Fruit fly (Drosophila melanogaster) whole organism, embryonic: Measurements from ENCODE around the gene CG15629.

Experiments used
- Awh ChIP-seq: fragments of 200-800 bp; sonication (Bioruptor generic); IDR thresholded peaks from 2 replicates; pipeline ENCODE4, ENCODE4 v1.3.6; 2022; ENCODE audit warnings: missing biosample characterization, missing genetic modification characterization
- CG10959 ChIP-seq: fragments of 200-800 bp; sonication (Bioruptor generic); IDR thresholded peaks from 2 replicates; pipeline ENCODE4 v1.3.6; 2022; ENCODE audit warnings: missing biosample characterization, missing genetic modification characterization
- CG11085 ChIP-seq: fragments of 200-800 bp; sonication (Bioruptor generic); IDR thresholded peaks from 2 replicates; pipeline ENCODE4 v1.3.6; 2022; ENCODE audit warnings: missing biosample characterization, missing genetic modification characterization
- CG12155 ChIP-seq: fragments of 200-800 bp; sonication (Bioruptor generic); optimal IDR thresholded peaks from 3 replicates; lab custom pipeline; 2016; ENCODE audit warnings: missing biosample characterization, missing genetic modification characterization
- CG14014 ChIP-seq: fragments of 200-800 bp; sonication (Bioruptor generic); IDR thresholded peaks from 2 replicates; pipeline ENCODE4 v1.3.6; 2022; ENCODE audit warnings: missing biosample characterization, missing genetic modification characterization
- CG15011 ChIP-seq: fragments of 200-800 bp; sonication (Bioruptor generic); optimal IDR thresholded peaks from 3 replicates; lab custom pipeline; 2018; ENCODE audit warnings: missing biosample characterization, mild to moderate bottlenecking, missing genetic modification characterization
- CG15696 ChIP-seq: fragments of 200-800 bp; sonication (Bioruptor generic); optimal IDR thresholded peaks from 2 replicates; lab custom pipeline; 2019; ENCODE audit warnings: missing biosample characterization, mild to moderate bottlenecking, missing genetic modification characterization, moderate library complexity
- CG17912 ChIP-seq: fragments of 200-800 bp; sonication (Bioruptor generic); optimal IDR thresholded peaks from 2 replicates; lab custom pipeline; 2018; ENCODE audit warnings: missing biosample characterization, mild to moderate bottlenecking, missing genetic modification characterization
- CG6254 ChIP-seq: fragments of 200-800 bp; sonication (Bioruptor generic); optimal IDR thresholded peaks from 3 replicates; lab custom pipeline; 2017; ENCODE audit warnings: mild to moderate bottlenecking, missing biosample characterization, missing genetic modification reagents, missing genetic modification characterization
- CG7745 ChIP-seq: fragments of 200-800 bp; sonication (Bioruptor generic); optimal IDR thresholded peaks from 2 replicates; lab custom pipeline; 2018; ENCODE audit warnings: missing biosample characterization, mild to moderate bottlenecking, missing genetic modification characterization, moderate library complexity
- CG7987 ChIP-seq: fragments of 200-800 bp; sonication (Bioruptor generic); optimal IDR thresholded peaks from 2 replicates; lab custom pipeline; 2018; ENCODE audit warnings: missing biosample characterization, mild to moderate bottlenecking, missing genetic modification characterization, moderate library complexity
- CG8281 ChIP-seq: fragments of 200-800 bp; sonication (Bioruptor generic); optimal IDR thresholded peaks from 2 replicates; lab custom pipeline; 2018; ENCODE audit warnings: missing biosample characterization, mild to moderate bottlenecking, missing genetic modification characterization, moderate library complexity
- CG8388 ChIP-seq: fragments of 200-800 bp; sonication (Bioruptor generic); optimal IDR thresholded peaks from 2 replicates; lab custom pipeline; 2019; ENCODE audit warnings: missing biosample characterization, mild to moderate bottlenecking, missing genetic modification characterization, moderate library complexity
- CrebB ChIP-seq: fragments of 200-800 bp; sonication (Bioruptor generic); optimal IDR thresholded peaks from 3 replicates; lab custom pipeline; 2018; ENCODE audit warnings: missing biosample characterization, mild to moderate bottlenecking, missing genetic modification characterization
- Dip3 ChIP-seq: fragments of 200-800 bp; sonication (Bioruptor generic); optimal IDR thresholded peaks from 3 replicates; lab custom pipeline; 2016; ENCODE audit warnings: missing biosample characterization, missing genetic modification characterization
- Dp ChIP-seq: fragments of 200-800 bp; sonication (Bioruptor generic); optimal IDR thresholded peaks from 2 replicates; lab custom pipeline; 2018; ENCODE audit warnings: missing biosample characterization, mild to moderate bottlenecking, missing genetic modification characterization, moderate library complexity
- E2f1 ChIP-seq: fragments of 200-800 bp; sonication (Bioruptor generic); IDR thresholded peaks from 2 replicates; pipeline ENCODE4 v1.3.6; 2022; ENCODE audit warnings: missing biosample characterization, missing genetic modification characterization
- Eip74EF ChIP-seq, 2 experiments: fragments of 200-800 bp in 1 of 2; fragments of >200 bp in 1 of 2; sonication (Bioruptor generic) in 1 of 2; optimal IDR thresholded peaks; 2 replicates each; lab custom pipeline; 2017 to 2019; ENCODE audit warnings: missing biosample characterization in 2 of 2, missing genetic modification characterization in 2 of 2, mild to moderate bottlenecking in 1 of 2, moderate library complexity in 1 of 2
- Elba2 ChIP-seq: fragments of 200-800 bp; sonication (Bioruptor generic); optimal IDR thresholded peaks from 3 replicates; lab custom pipeline; 2016; ENCODE audit warnings: missing biosample characterization, missing genetic modification characterization
- Ets97D ChIP-seq: fragments of 200-800 bp; sonication (Bioruptor generic); optimal IDR thresholded peaks from 3 replicates; lab custom pipeline; 2016; ENCODE audit warnings: missing biosample characterization, missing genetic modification characterization
- Fer1 ChIP-seq: fragments of 200-800 bp; sonication (Bioruptor generic); optimal IDR thresholded peaks from 2 replicates; lab custom pipeline; 2017; ENCODE audit warnings: missing biosample characterization, mild to moderate bottlenecking, missing genetic modification characterization
- HLH3B ChIP-seq: fragments of 200-800 bp; sonication (Bioruptor generic); IDR thresholded peaks from 2 replicates; pipeline ENCODE4 v1.3.6; 2022; ENCODE audit warnings: missing biosample characterization, missing genetic modification characterization
- Myb ChIP-seq: fragments of 200-800 bp; sonication (Bioruptor generic); optimal IDR thresholded peaks from 2 replicates; lab custom pipeline; 2016; ENCODE audit warnings: missing biosample characterization, missing genetic modification characterization
- NfI ChIP-seq: fragments of 200-800 bp; sonication (Bioruptor generic); optimal IDR thresholded peaks from 3 replicates; lab custom pipeline; 2018; ENCODE audit warnings: missing biosample characterization, mild to moderate bottlenecking, missing genetic modification characterization, moderate library complexity
- Rx ChIP-seq: fragments of 200-800 bp; sonication (Bioruptor generic); IDR thresholded peaks from 2 replicates; pipeline ENCODE4 v1.3.6; 2022; ENCODE audit warnings: missing biosample characterization, missing genetic modification characterization
- Spps ChIP-seq: fragments of 200-800 bp; sonication (Bioruptor generic); optimal IDR thresholded peaks from 2 replicates; lab custom pipeline; 2018; ENCODE audit warnings: missing biosample characterization, mild to moderate bottlenecking, missing genetic modification characterization
- Tbp ChIP-seq: fragments of >200 bp; optimal IDR thresholded peaks from 2 replicates; lab custom pipeline; 2018; ENCODE audit warnings: missing biosample characterization, missing genetic modification characterization
- ara ChIP-seq: fragments of 200-800 bp; sonication (Bioruptor generic); IDR thresholded peaks from 2 replicates; pipeline ENCODE4 v1.3.6; 2022; ENCODE audit warnings: missing biosample characterization, missing genetic modification characterization
- ase ChIP-seq: fragments of 200-800 bp; sonication (Bioruptor generic); IDR thresholded peaks from 3 replicates; pipeline ENCODE4 v1.3.6; 2022; ENCODE audit warnings: missing biosample characterization, missing genetic modification characterization
- cad ChIP-seq: fragments of >200 bp; optimal IDR thresholded peaks from 2 replicates; lab custom pipeline; 2017; ENCODE audit warnings: missing biosample characterization, missing genetic modification characterization
- cg ChIP-seq: fragments of 200-800 bp; sonication (Bioruptor generic); optimal IDR thresholded peaks from 3 replicates; lab custom pipeline; 2019; ENCODE audit warnings: missing biosample characterization, mild to moderate bottlenecking, missing genetic modification characterization, moderate library complexity
- fd3F ChIP-seq: fragments of 200-800 bp; sonication (Bioruptor generic); optimal IDR thresholded peaks from 2 replicates; lab custom pipeline; 2018; ENCODE audit warnings: missing biosample characterization, mild to moderate bottlenecking, missing genetic modification characterization, moderate library complexity
- fd64A ChIP-seq: fragments of 200-800 bp; sonication (Bioruptor generic); optimal IDR thresholded peaks from 3 replicates; lab custom pipeline; 2018; ENCODE audit warnings: missing biosample characterization, mild to moderate bottlenecking, missing genetic modification characterization
- fru ChIP-seq: fragments of >200 bp; optimal IDR thresholded peaks from 2 replicates; lab custom pipeline; 2017
- gcm2 ChIP-seq: fragments of 200-800 bp; sonication (Bioruptor generic); optimal IDR thresholded peaks from 2 replicates; lab custom pipeline; 2016; ENCODE audit warnings: missing biosample characterization, missing genetic modification characterization
- hbn ChIP-seq: fragments of 200-800 bp; sonication (Bioruptor generic); IDR thresholded peaks from 2 replicates; pipeline ENCODE4 v1.3.6; 2022; ENCODE audit warnings: missing biosample characterization, missing genetic modification characterization; ENCODE audit not compliant: partially characterized antibody
- hkb ChIP-seq, 2 experiments: fragments of 200-800 bp in 1 of 2; fragments of >200 bp in 1 of 2; sonication (Bioruptor generic) in 1 of 2; IDR thresholded peaks in 1 of 2; optimal IDR thresholded peaks in 1 of 2; 2 replicates each; pipeline versions ENCODE4 v1.3.6 to Lab custom; 2017 to 2022; ENCODE audit warnings: missing biosample characterization in 1 of 2, missing genetic modification characterization in 1 of 2
- klu ChIP-seq: fragments of 200-800 bp; sonication (Bioruptor generic); IDR thresholded peaks from 2 replicates; pipeline ENCODE4 v1.3.6; 2022; ENCODE audit warnings: missing biosample characterization, missing genetic modification characterization
- kni ChIP-seq: fragments of 200-800 bp; sonication (Bioruptor generic); optimal IDR thresholded peaks from 3 replicates; lab custom pipeline; 2017; ENCODE audit warnings: mild to moderate bottlenecking, missing biosample characterization, missing genetic modification reagents, missing genetic modification characterization
- lov ChIP-seq, 2 experiments: fragments of 200-800 bp in 1 of 2; fragments of >200 bp in 1 of 2; sonication (Bioruptor generic) in 1 of 2; IDR thresholded peaks in 1 of 2; optimal IDR thresholded peaks in 1 of 2; 2 replicates in 1 of 2; 3 replicates in 1 of 2; pipeline versions ENCODE4 v1.3.6 to Lab custom; 2017 to 2022; ENCODE audit warnings: missing biosample characterization in 1 of 2, missing genetic modification characterization in 1 of 2
- mirr ChIP-seq: fragments of 200-800 bp; sonication (Bioruptor generic); optimal IDR thresholded peaks from 3 replicates; lab custom pipeline; 2018; ENCODE audit warnings: missing biosample characterization, mild to moderate bottlenecking, missing genetic modification characterization
- p53 ChIP-seq: fragments of 200-800 bp; sonication (Bioruptor generic); optimal IDR thresholded peaks from 2 replicates; lab custom pipeline; 2016; ENCODE audit warnings: missing biosample characterization, missing genetic modification characterization
- peb ChIP-seq: fragments of 200-800 bp; sonication (Bioruptor generic); IDR thresholded peaks from 2 replicates; pipeline ENCODE4 v1.3.6; 2022; ENCODE audit warnings: missing biosample characterization, missing genetic modification characterization
- sens ChIP-seq: fragments of 200-800 bp; sonication (Bioruptor generic); peaks from one replicate; lab custom pipeline; 2016; ENCODE audit warnings: missing biosample characterization, missing genetic modification characterization
- seq ChIP-seq: fragments of 200-800 bp; sonication (Bioruptor generic); IDR thresholded peaks from 2 replicates; pipeline ENCODE4 v1.3.6; 2022; ENCODE audit warnings: missing biosample characterization, missing genetic modification characterization
- stc ChIP-seq: fragments of 200-800 bp; sonication (Bioruptor generic); IDR thresholded peaks from 2 replicates; pipeline ENCODE4 v1.3.6; 2022; ENCODE audit warnings: missing biosample characterization, missing genetic modification characterization
- tin ChIP-seq: fragments of 200-800 bp; sonication (Bioruptor generic); optimal IDR thresholded peaks from 3 replicates; lab custom pipeline; 2016; ENCODE audit warnings: missing biosample characterization, missing genetic modification characterization

Gene CG15629

DNA sequence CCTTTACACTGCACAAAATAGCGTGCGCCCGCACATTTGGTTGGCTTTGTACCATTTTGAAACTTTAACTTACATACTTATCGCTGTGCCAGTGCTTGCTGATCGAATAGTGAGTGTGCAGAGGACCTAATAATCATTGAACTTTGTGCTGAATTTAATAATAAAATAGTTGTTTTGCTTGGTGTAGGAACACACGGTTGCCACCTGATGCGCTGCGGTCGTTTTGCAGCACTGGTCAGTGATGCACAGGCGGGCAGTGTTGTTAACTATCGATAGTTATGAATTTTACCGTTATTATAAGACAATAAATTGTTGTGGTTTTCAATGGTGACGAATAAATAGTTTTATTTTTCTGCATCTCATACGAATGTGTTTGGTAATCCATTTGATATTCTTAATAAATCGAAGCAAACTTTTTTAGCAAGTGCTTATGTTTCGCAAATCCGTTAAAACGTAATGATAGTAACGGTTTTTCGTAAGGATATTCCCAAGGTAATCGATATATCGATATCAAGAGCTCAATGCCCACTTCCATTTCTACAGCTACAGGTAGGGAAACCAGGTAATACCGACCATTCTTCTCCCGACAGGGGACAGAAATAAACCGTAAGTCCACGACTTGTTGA is 25.1 kb downstream of the CG15629 start, which contains the start of the genes tank and CG12194 (continued):
- TF ChIP-seq Awh (peak; percentile 99), fd3F (GFP tag; lab: Kevin White, UChicago) (peak; percentile 97), fru (no peak), CG15011 (GFP tag; lab: Kevin White, UChicago) (peak; percentile 95), fd64A (GFP tag; lab: Kevin White, UChicago) (peak; percentile 96), tin (GFP tag; lab: Kevin White, UChicago) (peak; percentile 99), CG10959 (GFP tag; lab: Robert Waterston, UW) (peak; percentile 99), Ets97D (GFP tag; lab: Kevin White, UChicago) (peak; percentile 96), Dp (peak; percentile 42), Rx (peak; percentile 99), lov (optimal IDR thresholded peaks at IDR 0.05; lab: Kevin White, UChicago) (no peak), lov (GFP tag; IDR thresholded peaks at IDR 0.05; lab: Robert Waterston, UW) (peak; percentile 99), mirr (GFP tag; lab: Kevin White, UChicago) (peak; percentile 91), hbn (GFP tag; lab: Robert Waterston, UW) (peak; percentile 60), CG11085 (GFP tag; lab: Robert Waterston, UW) (peak; percentile 98), gcm2 (GFP tag; lab: Kevin White, UChicago) (peak; percentile 99), peb (GFP tag; lab: Robert Waterston, UW) (peak; percentile 99), CG8388 (GFP tag; lab: Kevin White, UChicago) (peak; percentile 98), Spps (peak; percentile 98), CG12155 (GFP tag; lab: Kevin White, UChicago) (peak; percentile 98), Dip3 (GFP tag; lab: Kevin White, UChicago) (peak; percentile 98), CG6254 (GFP tag; lab: Kevin White, UChicago) (peak; percentile 97), CG14014 (GFP tag; lab: Robert Waterston, UW) (peak; percentile 99), CG7745 (tag; lab: Kevin White, UChicago) (peak; percentile 74), NfI (GFP tag; lab: Kevin White, UChicago) (peak; percentile 99), E2f1 (peak; percentile 99)
- TF ChIP-seq, all 482 proteins: peak for 462

DNA sequence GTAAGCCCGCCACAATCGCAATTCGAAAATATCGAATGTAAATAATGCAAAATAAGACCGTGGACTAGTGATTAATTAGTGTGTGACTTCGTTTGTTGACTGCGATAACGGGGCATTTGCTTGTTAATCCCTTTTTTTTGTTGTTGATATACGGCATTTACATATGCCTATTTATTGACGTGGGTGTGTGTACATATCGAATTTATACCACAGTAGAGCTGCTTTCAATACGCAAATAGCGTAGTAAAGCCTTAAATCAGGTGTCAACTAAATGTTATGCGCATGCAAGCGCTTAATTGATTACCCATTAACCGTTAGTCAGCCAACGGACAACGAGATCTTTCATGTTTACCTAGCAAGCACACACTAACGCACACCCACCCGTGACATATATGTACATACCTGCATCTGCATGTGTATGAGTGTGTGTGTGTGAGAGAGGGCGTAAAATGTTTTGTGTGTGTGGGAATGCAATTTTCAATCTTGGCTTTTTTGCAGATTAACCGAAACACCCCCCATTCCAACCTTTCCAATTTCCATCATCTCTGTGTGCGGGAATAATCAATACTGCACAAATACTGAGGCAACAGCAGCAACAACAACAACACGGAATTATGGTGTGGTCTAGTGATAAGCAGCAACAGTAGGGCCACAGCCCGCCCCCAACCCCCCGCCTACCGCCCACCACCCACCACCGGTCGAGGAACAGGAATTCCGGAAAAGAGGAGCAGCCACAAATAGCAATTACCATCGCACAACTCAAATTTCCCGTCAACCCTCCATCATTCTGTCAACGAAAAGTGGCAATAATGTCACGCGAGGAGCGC is 25.9 kb downstream of the CG15629 start:
- TF ChIP-seq CrebB (no peak), ase (GFP tag; lab: Robert Waterston, UW) (no peak), ara (peak; percentile 71), hkb (optimal IDR thresholded peaks at IDR 0.05; lab: Kevin White, UChicago) (no peak), hkb (GFP tag; IDR thresholded peaks at IDR 0.05; lab: Robert Waterston, UW) (0 out of 2 replicates have a peak, but pooled peaks have one; percentile 47), Eip74EF (GFP tag; optimal IDR thresholded peaks at IDR 0.05; lab: Kevin White, UChicago) (peak in 1 of 2 experiments; percentile 16), CG15696 (tag; lab: Kevin White, UChicago) (peak; percentile 48), p53 (GFP tag; lab: Kevin White, UChicago) (peak; percentile 91), stc (GFP tag; lab: Robert Waterston, UW) (peak; percentile 31; the same call in 1 of the 2 replicates), CG12155 (GFP tag; lab: Kevin White, UChicago) (no peak), CG8281 (tag; lab: Kevin White, UChicago) (peak; percentile 64), Elba2 (GFP tag; lab: Kevin White, UChicago) (no peak), Fer1 (GFP tag; lab: Kevin White, UChicago) (peak; percentile 28), seq (GFP tag; lab: Robert Waterston, UW) (no peak; the same call in 1 of the 2 replicates), sens (GFP tag; lab: Kevin White, UChicago) (peak; percentile 94), Myb (GFP tag; lab: Kevin White, UChicago) (no peak), kni (GFP tag; lab: Kevin White, UChicago) (peak; percentile 87), HLH3B (peak; percentile 15; the same call in 1 of the 2 replicates), cad (GFP tag; lab: Kevin White, UChicago) (no peak), Tbp (GFP tag; lab: Kevin White, UChicago) (no peak), fd3F (GFP tag; lab: Kevin White, UChicago) (no peak), CG17912 (GFP tag; lab: Kevin White, UChicago) (peak; percentile 15), klu (GFP tag; lab: Robert Waterston, UW) (no peak), cg (GFP tag; lab: Kevin White, UChicago) (peak; percentile 74), Spps (peak; percentile 5), CG7987 (GFP tag; lab: Kevin White, UChicago) (peak; percentile 70)
